Fruit fly (Drosophila melanogaster) whole organism, embryonic: Measurements from ENCODE around the gene CG42390.
A peak's percentile ranks its signal among the peaks of the same experiment; 100 is the strongest.

Experiments
- Aef1 ChIP-seq: fragments of 200-800 bp; sonication (Bioruptor generic); IDR thresholded peaks from 3 replicates; pipeline ENCODE4 v1.3.6; 2022; ENCODE audit warnings: missing biosample characterization, missing genetic modification characterization
- Atf-2 ChIP-seq: fragments of 200-800 bp; sonication (Bioruptor generic); optimal IDR thresholded peaks from 2 replicates; lab custom pipeline; 2016; ENCODE audit warnings: missing biosample characterization, missing genetic modification characterization
- CG10431 ChIP-seq: fragments of 200-800 bp; sonication (Bioruptor generic); optimal IDR thresholded peaks from 3 replicates; lab custom pipeline; 2018; ENCODE audit warnings: missing biosample characterization, mild to moderate bottlenecking, missing genetic modification characterization
- CG11560 ChIP-seq: fragments of 200-800 bp; sonication (Bioruptor generic); IDR thresholded peaks from 3 replicates; pipeline ENCODE4 v1.3.6; 2022; ENCODE audit warnings: missing biosample characterization, missing genetic modification characterization
- CG12942 ChIP-seq: fragments of 200-800 bp; sonication (Bioruptor generic); optimal IDR thresholded peaks from 3 replicates; lab custom pipeline; 2016; ENCODE audit warnings: missing biosample characterization, missing genetic modification characterization
- CG15479 ChIP-seq: fragments of 200-800 bp; sonication (Bioruptor generic); optimal IDR thresholded peaks from 3 replicates; lab custom pipeline; 2019; ENCODE audit warnings: missing biosample characterization, mild to moderate bottlenecking, missing genetic modification characterization, moderate library complexity
- CG17186 ChIP-seq: fragments of 200-800 bp; sonication (Bioruptor generic); optimal IDR thresholded peaks from 3 replicates; lab custom pipeline; 2017; ENCODE audit warnings: missing biosample characterization, missing genetic modification reagents, missing genetic modification characterization
- CG17829 ChIP-seq: fragments of 200-800 bp; optimal IDR thresholded peaks from 2 replicates; lab custom pipeline; 2019; ENCODE audit warnings: missing biosample characterization, mild to moderate bottlenecking, missing genetic modification characterization, moderate library complexity
- CG2199 ChIP-seq: fragments of 200-800 bp; sonication (Bioruptor generic); IDR thresholded peaks from 3 replicates; pipeline ENCODE4 v1.3.6; 2022; ENCODE audit warnings: missing biosample characterization, missing genetic modification characterization
- CG34422 ChIP-seq: fragments of 200-800 bp; sonication (Bioruptor generic); IDR thresholded peaks from 3 replicates; pipeline ENCODE4 v1.3.6; 2022; ENCODE audit warnings: missing biosample characterization, missing genetic modification characterization
- CG3995 ChIP-seq: fragments of 200-800 bp; sonication (Bioruptor generic); optimal IDR thresholded peaks from 3 replicates; lab custom pipeline; 2016; ENCODE audit warnings: missing biosample characterization, missing genetic modification characterization
- CG4360 ChIP-seq: fragments of 200-800 bp; sonication (Bioruptor generic); IDR thresholded peaks from 2 replicates; pipeline ENCODE4 v1.3.6; 2022; ENCODE audit warnings: missing biosample characterization, missing genetic modification characterization
- CG6765 ChIP-seq: fragments of 200-800 bp; sonication (Bioruptor generic); optimal IDR thresholded peaks from 3 replicates; lab custom pipeline; 2017; ENCODE audit warnings: missing biosample characterization, mild to moderate bottlenecking, missing genetic modification characterization
- CG7987 ChIP-seq: fragments of 200-800 bp; sonication (Bioruptor generic); optimal IDR thresholded peaks from 2 replicates; lab custom pipeline; 2018; ENCODE audit warnings: missing biosample characterization, mild to moderate bottlenecking, missing genetic modification characterization, moderate library complexity
- CG8089 ChIP-seq: fragments of 200-800 bp; sonication (Bioruptor generic); optimal IDR thresholded peaks from 3 replicates; lab custom pipeline; 2016; ENCODE audit warnings: missing biosample characterization, missing genetic modification characterization
- D ChIP-seq, 2 experiments: fragments of 200-800 bp in 1 of 2; fragments of >200 bp in 1 of 2; sonication (Bioruptor generic) in 1 of 2; optimal IDR thresholded peaks; 2 replicates in 1 of 2; 3 replicates in 1 of 2; lab custom pipeline; 2017; ENCODE audit warnings: mild to moderate bottlenecking in 1 of 2, missing biosample characterization in 1 of 2, missing genetic modification characterization in 1 of 2, missing genetic modification reagents in 1 of 2
- Deaf1 ChIP-seq: fragments of 200-800 bp; optimal IDR thresholded peaks from 3 replicates; lab custom pipeline; 2019; ENCODE audit warnings: missing biosample characterization, mild to moderate bottlenecking, missing genetic modification characterization, moderate library complexity
- Dip3 ChIP-seq: fragments of 200-800 bp; sonication (Bioruptor generic); optimal IDR thresholded peaks from 3 replicates; lab custom pipeline; 2016; ENCODE audit warnings: missing biosample characterization, missing genetic modification characterization
- Gsc ChIP-seq: fragments of 200-800 bp; sonication (Bioruptor generic); IDR thresholded peaks from 2 replicates; pipeline ENCODE4 v1.3.6; 2022; ENCODE audit warnings: missing biosample characterization, missing genetic modification characterization
- HHEX ChIP-seq: fragments of 200-800 bp; sonication (Bioruptor generic); optimal IDR thresholded peaks from 3 replicates; lab custom pipeline; 2017; ENCODE audit warnings: missing biosample characterization, mild to moderate bottlenecking, missing genetic modification characterization, missing genetic modification reagents
- Hr51 ChIP-seq, 2 experiments: fragments of 200-800 bp; sonication (Bioruptor generic); optimal IDR thresholded peaks; 2 replicates in 1 of 2; 3 replicates in 1 of 2; lab custom pipeline; 2016 to 2018; ENCODE audit warnings: missing biosample characterization in 2 of 2, missing genetic modification characterization in 2 of 2, mild to moderate bottlenecking in 1 of 2, moderate library complexity in 1 of 2
- Hr78 ChIP-seq, 2 experiments: fragments of 200-800 bp in 1 of 2; fragments of >200 bp in 1 of 2; sonication (Bioruptor generic) in 1 of 2; optimal IDR thresholded peaks; 2 replicates each; lab custom pipeline; 2017 to 2019; ENCODE audit warnings: missing biosample characterization in 2 of 2, missing genetic modification characterization in 2 of 2, mild to moderate bottlenecking in 1 of 2, moderate library complexity in 1 of 2
- Kr ChIP-seq: fragments of 200-800 bp; sonication (Bioruptor generic); optimal IDR thresholded peaks from 2 replicates; lab custom pipeline; 2017; ENCODE audit warnings: missing biosample characterization, mild to moderate bottlenecking, missing genetic modification characterization
- NC2β ChIP-seq: fragments of 200-800 bp; sonication (Bioruptor generic); optimal IDR thresholded peaks from 2 replicates; lab custom pipeline; 2016; ENCODE audit warnings: missing biosample characterization, missing genetic modification characterization
- Ptx1 ChIP-seq: fragments of 200-800 bp; sonication (Bioruptor generic); IDR thresholded peaks from 2 replicates; pipeline ENCODE4 v1.3.6; 2022; ENCODE audit warnings: missing biosample characterization, missing genetic modification characterization
- Taf1 ChIP-seq: fragments of 200-800 bp; sonication (Bioruptor generic); IDR thresholded peaks from 2 replicates; pipeline ENCODE4 v1.3.6; 2022; ENCODE audit warnings: missing biosample characterization, missing genetic modification characterization
- Usf ChIP-seq: fragments of 200-800 bp; sonication (Bioruptor generic); optimal IDR thresholded peaks from 2 replicates; lab custom pipeline; 2017; ENCODE audit warnings: missing genotype, missing biosample characterization, missing genetic modification characterization
- btn ChIP-seq: fragments of 200-800 bp; sonication (Bioruptor generic); optimal IDR thresholded peaks from 2 replicates; lab custom pipeline; 2016; ENCODE audit warnings: missing biosample characterization, missing genetic modification characterization
- chm ChIP-seq: fragments of 200-800 bp; sonication (Bioruptor generic); IDR thresholded peaks from 2 replicates; pipeline ENCODE4 v1.3.6; 2022; ENCODE audit warnings: missing biosample characterization, missing genetic modification characterization
- danr ChIP-seq: fragments of 200-800 bp; sonication (Bioruptor generic); IDR thresholded peaks from 2 replicates; pipeline ENCODE4 v1.3.6; 2022; ENCODE audit warnings: missing biosample characterization, missing genetic modification characterization
- dm ChIP-seq: fragments of 200-800 bp; sonication (Bioruptor generic); optimal IDR thresholded peaks from 3 replicates; lab custom pipeline; 2016; ENCODE audit warnings: missing biosample characterization, missing genetic modification characterization
- esg ChIP-seq: fragments of 200-800 bp; sonication (Bioruptor generic); conservative IDR thresholded peaks from 2 replicates; pipeline ENCODE4 v1.3.6; 2022; ENCODE audit warnings: missing biosample characterization, missing genetic modification characterization
- grn ChIP-seq: fragments of 200-800 bp; sonication (Bioruptor generic); optimal IDR thresholded peaks from 3 replicates; lab custom pipeline; 2017; ENCODE audit warnings: missing biosample characterization, missing genetic modification characterization
- gro ChIP-seq: fragments of 200-800 bp; sonication (Bioruptor generic); optimal IDR thresholded peaks from 2 replicates; lab custom pipeline; 2016; ENCODE audit warnings: missing biosample characterization, missing genetic modification characterization
- hkb ChIP-seq, 2 experiments: fragments of 200-800 bp in 1 of 2; fragments of >200 bp in 1 of 2; sonication (Bioruptor generic) in 1 of 2; IDR thresholded peaks in 1 of 2; optimal IDR thresholded peaks in 1 of 2; 2 replicates each; pipeline versions ENCODE4 v1.3.6 to Lab custom; 2017 to 2022; ENCODE audit warnings: missing biosample characterization in 1 of 2, missing genetic modification characterization in 1 of 2
- lab ChIP-seq: fragments of 200-800 bp; sonication (Bioruptor generic); optimal IDR thresholded peaks from 3 replicates; lab custom pipeline; 2017; ENCODE audit warnings: missing biosample characterization, missing genetic modification characterization, mild to moderate bottlenecking, moderate library complexity, missing genetic modification reagents
- nerfin-1 ChIP-seq: fragments of 200-800 bp; sonication (Bioruptor generic); optimal IDR thresholded peaks from 3 replicates; lab custom pipeline; 2019; ENCODE audit warnings: missing biosample characterization, mild to moderate bottlenecking, missing genetic modification characterization, moderate library complexity
- nmo ChIP-seq: fragments of 200-800 bp; sonication (Bioruptor generic); optimal IDR thresholded peaks from 2 replicates; lab custom pipeline; 2018; ENCODE audit warnings: missing biosample characterization, mild to moderate bottlenecking, missing genetic modification characterization, moderate library complexity
- oc ChIP-seq: fragments of 200-800 bp; sonication (Bioruptor generic); optimal IDR thresholded peaks from 2 replicates; lab custom pipeline; 2018; ENCODE audit warnings: missing biosample characterization, mild to moderate bottlenecking, missing genetic modification characterization, moderate library complexity
- pb ChIP-seq: fragments of 200-800 bp; sonication (Bioruptor generic); optimal IDR thresholded peaks from 3 replicates; lab custom pipeline; 2016; ENCODE audit warnings: missing biosample characterization, missing genetic modification characterization
- rib ChIP-seq: fragments of 200-800 bp; sonication (Bioruptor generic); IDR thresholded peaks from 2 replicates; pipeline ENCODE4 v1.3.6; 2022; ENCODE audit warnings: missing biosample characterization, missing genetic modification characterization
- schlank ChIP-seq: fragments of 200-800 bp; sonication (Bioruptor generic); optimal IDR thresholded peaks from 2 replicates; lab custom pipeline; 2018; ENCODE audit warnings: missing biosample characterization, mild to moderate bottlenecking, missing genetic modification characterization
- sisA ChIP-seq: fragments of 200-800 bp; sonication (Bioruptor generic); IDR thresholded peaks from 2 replicates; pipeline ENCODE4 v1.3.6; 2022; ENCODE audit warnings: missing biosample characterization, missing genetic modification characterization
- slou ChIP-seq: fragments of 200-800 bp; sonication (Bioruptor generic); optimal IDR thresholded peaks from 3 replicates; lab custom pipeline; 2016; ENCODE audit warnings: missing biosample characterization, missing genetic modification characterization
- sob ChIP-seq: fragments of 200-800 bp; sonication (Bioruptor generic); IDR thresholded peaks from 2 replicates; pipeline ENCODE4 v1.3.6; 2022; ENCODE audit warnings: missing biosample characterization, missing genetic modification characterization
- sqz ChIP-seq: fragments of 200-800 bp; sonication (Bioruptor generic); optimal IDR thresholded peaks from 3 replicates; lab custom pipeline; 2018; ENCODE audit warnings: missing biosample characterization, mild to moderate bottlenecking, missing genetic modification characterization
- tup ChIP-seq: fragments of 200-800 bp; sonication (Bioruptor generic); optimal IDR thresholded peaks from 2 replicates; lab custom pipeline; 2016; ENCODE audit warnings: missing biosample characterization, mild to moderate bottlenecking, missing genetic modification characterization, moderate library complexity
- twi ChIP-seq: fragments of 200-800 bp; optimal IDR thresholded peaks from 2 replicates; lab custom pipeline; 2019; ENCODE audit warnings: missing biosample characterization, mild to moderate bottlenecking, missing genetic modification characterization, moderate library complexity
- vnd ChIP-seq: fragments of 200-800 bp; sonication (Bioruptor generic); IDR thresholded peaks from 3 replicates; pipeline ENCODE4 v1.3.6; 2022; ENCODE audit warnings: missing biosample characterization, missing genetic modification characterization; ENCODE audit not compliant: partially characterized antibody
- wdn ChIP-seq: fragments of 200-800 bp; sonication (Bioruptor generic); IDR thresholded peaks from 2 replicates; pipeline ENCODE4 v1.3.6; 2022; ENCODE audit warnings: missing biosample characterization, missing genetic modification characterization
- z ChIP-seq: fragments of 200-800 bp; sonication (Bioruptor generic); IDR thresholded peaks from 3 replicates; pipeline ENCODE4 v1.3.6; 2022; ENCODE audit warnings: missing biosample characterization, missing genetic modification characterization

CG42390 gene

dm6 chr3R:22134462-22134861 is 14.6 kb downstream of the CG42390 start (continued):
- TF ChIP-seq nerfin-1 (tag; lab: Kevin White, UChicago) (peak; percentile 24), CG7987 (no peak), CG8089 (no peak), z (0 out of 3 replicates have a peak, but pooled peaks have one; percentile 38), CG12942 (GFP tag; lab: Kevin White, UChicago) (no peak), rib (no peak; the same call in 1 of the 2 replicates), grn (GFP tag; lab: Kevin White, UChicago) (no peak), slou (GFP tag; lab: Kevin White, UChicago) (no peak), CG2199 (GFP tag; lab: Robert Waterston, UW) (no peak), danr (GFP tag; lab: Robert Waterston, UW) (no peak), NC2β (GFP tag; lab: Kevin White, UChicago) (no peak), CG34422 (GFP tag; lab: Robert Waterston, UW) (no peak), pb (GFP tag; lab: Kevin White, UChicago) (no peak), sqz (GFP tag; lab: Kevin White, UChicago) (peak; percentile 77), btn (GFP tag; lab: Kevin White, UChicago) (no peak), lab (GFP tag; lab: Kevin White, UChicago) (no peak), Gsc (GFP tag; lab: Robert Waterston, UW) (no peak), D (optimal IDR thresholded peaks at IDR 0.05; lab: Kevin White, UChicago) (peak; percentile 65), D (GFP tag; optimal IDR thresholded peaks at IDR 0.05; lab: Kevin White, UChicago) (no peak), CG3995 (GFP tag; lab: Kevin White, UChicago) (no peak), CG11560 (tag; lab: Robert Waterston, UW) (no peak), sisA (GFP tag; lab: Robert Waterston, UW) (no peak), Taf1 (GFP tag; lab: Robert Waterston, UW) (no peak), Aef1 (GFP tag; lab: Robert Waterston, UW) (no peak), schlank (tag; lab: Kevin White, UChicago) (no peak), CG15479 (peak; percentile 8), Ptx1 (GFP tag; lab: Robert Waterston, UW) (no peak), Dip3 (GFP tag; lab: Kevin White, UChicago) (no peak), Deaf1 (tag; lab: Kevin White, UChicago) (no peak), CG17186 (GFP tag; lab: Kevin White, UChicago) (no peak), CG10431 (GFP tag; lab: Kevin White, UChicago) (peak; percentile 27), Usf (GFP tag; lab: Kevin White, UChicago) (no peak), CG6765 (no peak), CG17829 (tag; lab: Kevin White, UChicago) (peak; percentile 5), Hr78 (GFP tag; optimal IDR thresholded peaks at IDR 0.05; lab: Kevin White, UChicago) (no peak), gro (no peak), Kr (GFP tag; lab: Kevin White, UChicago) (peak; percentile 75), nmo (GFP tag; lab: Kevin White, UChicago) (no peak), hkb (optimal IDR thresholded peaks at IDR 0.05; lab: Kevin White, UChicago) (no peak), hkb (GFP tag; IDR thresholded peaks at IDR 0.05; lab: Robert Waterston, UW) (no peak), chm (peak; percentile 46; the same call in 1 of the 2 replicates), Hr51 (GFP tag; optimal IDR thresholded peaks at IDR 0.05; lab: Kevin White, UChicago) (no peak), CG4360 (GFP tag; lab: Robert Waterston, UW) (peak; percentile 99), tup (no peak), oc (tag; lab: Kevin White, UChicago) (peak; percentile 42), sob (GFP tag; lab: Robert Waterston, UW) (no peak), esg (no peak), HHEX (GFP tag; lab: Kevin White, UChicago) (no peak), dm (GFP tag; lab: Kevin White, UChicago) (no peak), wdn (GFP tag; lab: Robert Waterston, UW) (no peak), vnd (no peak), twi (peak; percentile 76), Atf-2 (GFP tag; lab: Kevin White, UChicago) (no peak)
